Worm (Caenorhabditis elegans) whole organism, young adult: ENCODE measurements around the gene col-75.

Experiments
- B0019.2 ChIP-seq: fragments of 200-800 bp; sonication (Bioruptor generic); conservative IDR thresholded peaks from 2 replicates; pipeline ENCODE4 v1.3.6; 2022; ENCODE audit warnings: missing genetic modification reagents, missing genetic modification characterization, missing compliant biosample characterization
- B0035.1 ChIP-seq: sonication (generic microtip); optimal IDR thresholded peaks from 2 replicates; lab custom pipeline; 2016; ENCODE audit warnings: missing genetic modification characterization, mild to moderate bottlenecking, missing compliant biosample characterization, missing genotype, missing genetic modification reagents
- C06A6.2 ChIP-seq: fragments of 200-800 bp; sonication (Bioruptor generic); conservative IDR thresholded peaks from 2 replicates; pipeline ENCODE4 v1.3.6; 2022; ENCODE audit warnings: missing genetic modification characterization, missing compliant biosample characterization
- D2030.7 ChIP-seq: fragments of 200-800 bp; sonication (Bioruptor generic); IDR thresholded peaks from 2 replicates; pipeline ENCODE4 v1.3.6; 2022; ENCODE audit warnings: missing genetic modification reagents, missing genetic modification characterization, missing compliant biosample characterization
- F23B12.7 ChIP-seq: sonication (generic microtip); optimal IDR thresholded peaks from 2 replicates; lab custom pipeline; 2017; ENCODE audit warnings: missing genetic modification characterization, mild to moderate bottlenecking, missing compliant biosample characterization, antibody characterized with exemption, moderate library complexity; ENCODE audit not compliant: insufficient read depth
- F37B4.10 ChIP-seq: fragments of 200-800 bp; sonication (Bioruptor generic); IDR thresholded peaks from 2 replicates; pipeline ENCODE4 v1.3.6; 2022; ENCODE audit warnings: missing genetic modification characterization, missing compliant biosample characterization
- Y79H2A.3 ChIP-seq: fragments of 200-800 bp; sonication (Bioruptor generic); conservative IDR thresholded peaks from 2 replicates; pipeline ENCODE4 v1.3.6; 2022; ENCODE audit warnings: missing genetic modification reagents, missing genetic modification characterization, missing compliant biosample characterization
- ZK185.1 ChIP-seq: sonication (generic microtip); optimal IDR thresholded peaks from 2 replicates; lab custom pipeline; 2016; ENCODE audit warnings: mild to moderate bottlenecking, missing genetic modification characterization, missing compliant biosample characterization; ENCODE audit not compliant: poor library complexity, severe bottlenecking
- akir-1 ChIP-seq: fragments of 200-800 bp; sonication (Bioruptor generic); optimal IDR thresholded peaks from 2 replicates; lab custom pipeline; 2018; ENCODE audit warnings: mild to moderate bottlenecking, missing genetic modification characterization, moderate library complexity, missing compliant biosample characterization
- atf-7 ChIP-seq: sonication (generic microtip); optimal IDR thresholded peaks from 2 replicates; lab custom pipeline; 2017; ENCODE audit warnings: mild to moderate bottlenecking, missing genetic modification characterization, missing compliant biosample characterization
- attf-3 ChIP-seq: fragments of 200-800 bp; sonication (Bioruptor generic); conservative IDR thresholded peaks from 2 replicates; pipeline ENCODE4 v1.3.6; 2022; ENCODE audit warnings: missing genetic modification reagents, missing genetic modification characterization, missing compliant biosample characterization
- attf-5 ChIP-seq: fragments of 200-800 bp; sonication (Bioruptor generic); optimal IDR thresholded peaks from 2 replicates; lab custom pipeline; 2018; ENCODE audit warnings: mild to moderate bottlenecking, missing genetic modification characterization, missing compliant biosample characterization
- bed-1 ChIP-seq: fragments of 200-800 bp; sonication (Bioruptor generic); IDR thresholded peaks from 2 replicates; pipeline ENCODE4 v1.3.6; 2022; ENCODE audit warnings: missing genetic modification reagents, missing genetic modification characterization, missing compliant biosample characterization
- cebp-1 ChIP-seq, 2 experiments: fragments of 200-800 bp in 1 of 2; sonication (Bioruptor generic) in 1 of 2; sonication (generic microtip) in 1 of 2; IDR thresholded peaks in 1 of 2; optimal IDR thresholded peaks in 1 of 2; 2 replicates each; pipeline versions ENCODE4 v1.3.6 to Lab custom; 2017 to 2022; ENCODE audit warnings: missing compliant biosample characterization in 2 of 2, missing genetic modification characterization in 2 of 2, mild to moderate bottlenecking in 1 of 2, missing genetic modification reagents in 1 of 2, moderate library complexity in 1 of 2
- cebp-2 ChIP-seq: fragments of 200-800 bp; sonication (Bioruptor generic); IDR thresholded peaks from 2 replicates; pipeline ENCODE4 v1.3.6; 2022; ENCODE audit warnings: missing genetic modification characterization, missing compliant biosample characterization
- ceh-27 ChIP-seq: fragments of 200-800 bp; sonication (Bioruptor generic); optimal IDR thresholded peaks from 2 replicates; lab custom pipeline; 2018; ENCODE audit warnings: mild to moderate bottlenecking, missing genetic modification characterization, moderate library complexity, missing compliant biosample characterization
- ceh-40 ChIP-seq: fragments of 200-800 bp; sonication (Bioruptor generic); IDR thresholded peaks from 2 replicates; pipeline ENCODE4 v1.3.6; 2022; ENCODE audit warnings: missing genetic modification characterization, missing compliant biosample characterization
- ceh-58 ChIP-seq: fragments of 200-800 bp; sonication (Bioruptor generic); IDR thresholded peaks from 2 replicates; pipeline ENCODE4 v1.3.6; 2022; ENCODE audit warnings: missing genetic modification characterization, missing compliant biosample characterization
- ceh-79 ChIP-seq: sonication (generic microtip); optimal IDR thresholded peaks from 2 replicates; lab custom pipeline; 2017; ENCODE audit warnings: mild to moderate bottlenecking, missing genetic modification characterization, missing compliant biosample characterization
- dox-1 ChIP-seq: fragments of 200-800 bp; sonication (Bioruptor generic); IDR thresholded peaks from 2 replicates; pipeline ENCODE4 v1.3.6; 2022; ENCODE audit warnings: missing genetic modification reagents, missing genetic modification characterization, missing compliant biosample characterization
- efl-1 ChIP-seq: fragments of 150-350 bp; optimal IDR thresholded peaks from 2 replicates; lab custom pipeline; 2014; ENCODE audit warnings: missing biosample characterization, missing genetic modification reagents, missing genetic modification characterization
- egl-44 ChIP-seq: fragments of 200-800 bp; sonication (Bioruptor generic); IDR thresholded peaks from 2 replicates; pipeline ENCODE4 v1.3.6; 2022; ENCODE audit warnings: missing genetic modification reagents, missing genetic modification characterization, missing compliant biosample characterization
- ets-4 ChIP-seq: fragments of 200-800 bp; sonication (Bioruptor generic); optimal IDR thresholded peaks from 2 replicates; lab custom pipeline; 2018; ENCODE audit warnings: mild to moderate bottlenecking, missing genetic modification characterization, missing compliant biosample characterization
- fkh-3 ChIP-seq: sonication (generic microtip); optimal IDR thresholded peaks from 2 replicates; lab custom pipeline; 2016; ENCODE audit warnings: mild to moderate bottlenecking, missing genetic modification characterization, missing compliant biosample characterization
- hlh-12 ChIP-seq: sonication (generic microtip); optimal IDR thresholded peaks from 2 replicates; lab custom pipeline; 2016; ENCODE audit warnings: missing genetic modification characterization, missing compliant biosample characterization
- hmg-1.2 ChIP-seq: fragments of 200-800 bp; sonication (Bioruptor generic); IDR thresholded peaks from 2 replicates; pipeline ENCODE4 v1.3.6; 2022; ENCODE audit warnings: missing genetic modification reagents, missing genetic modification characterization, missing compliant biosample characterization
- hrde-1 ChIP-seq: sonication (generic microtip); optimal IDR thresholded peaks from 2 replicates; lab custom pipeline; 2016; ENCODE audit warnings: missing genetic modification characterization, mild to moderate bottlenecking, missing compliant biosample characterization, moderate library complexity, missing genotype, missing genetic modification reagents, borderline replicate concordance
- lag-1 ChIP-seq: fragments of 200-800 bp; sonication (Bioruptor generic); IDR thresholded peaks from 2 replicates; pipeline ENCODE4 v1.3.6; 2022; ENCODE audit warnings: missing genetic modification reagents, missing genetic modification characterization, missing compliant biosample characterization
- lin-26 ChIP-seq: fragments of 200-800 bp; sonication (Bioruptor generic); IDR thresholded peaks from 2 replicates; pipeline ENCODE4 v1.3.6; 2022; ENCODE audit warnings: missing genetic modification reagents, missing genetic modification characterization, missing compliant biosample characterization
- lin-35 ChIP-seq, 3 experiments: fragments of 150-350 bp in 2 of 3; sonication (generic microtip) in 1 of 3; optimal IDR thresholded peaks; 2 replicates each; lab custom pipeline; 2014 to 2018; ENCODE audit warnings: missing biosample characterization in 3 of 3, missing genetic modification characterization in 3 of 3, missing genetic modification reagents in 3 of 3
- lin-54 ChIP-seq: fragments of 200-800 bp; sonication (Bioruptor generic); optimal IDR thresholded peaks from 2 replicates; lab custom pipeline; 2018; ENCODE audit warnings: mild to moderate bottlenecking, missing genetic modification characterization, missing compliant biosample characterization
- lir-1 ChIP-seq: fragments of 200-800 bp; sonication (Bioruptor generic); conservative IDR thresholded peaks from 2 replicates; pipeline ENCODE4 v1.3.6; 2022; ENCODE audit warnings: missing genetic modification reagents, missing genetic modification characterization, missing compliant biosample characterization
- nfya-1 ChIP-seq: sonication (generic microtip); optimal IDR thresholded peaks from 2 replicates; lab custom pipeline; 2017; ENCODE audit warnings: antibody characterized with exemption, missing compliant biosample characterization, missing genetic modification characterization, borderline replicate concordance; ENCODE audit not compliant: insufficient read depth
- nfyb-1 ChIP-seq: fragments of 200-800 bp; sonication (Bioruptor generic); IDR thresholded peaks from 2 replicates; pipeline ENCODE4 v1.3.6; 2022; ENCODE audit warnings: missing genetic modification reagents, missing genetic modification characterization, missing compliant biosample characterization
- nhr-120 ChIP-seq: fragments of 200-800 bp; sonication (Bioruptor generic); IDR thresholded peaks from 2 replicates; pipeline ENCODE4 v1.3.6; 2022; ENCODE audit warnings: missing genetic modification characterization, missing compliant biosample characterization
- nhr-80 ChIP-seq: sonication (generic microtip); optimal IDR thresholded peaks from 2 replicates; lab custom pipeline; 2016; ENCODE audit warnings: missing genetic modification characterization, missing compliant biosample characterization
- pbrm-1 ChIP-seq: fragments of 200-800 bp; sonication (Bioruptor generic); IDR thresholded peaks from 2 replicates; pipeline ENCODE4 v1.3.6; 2022; ENCODE audit warnings: missing genetic modification reagents, missing genetic modification characterization, missing compliant biosample characterization
- rcor-1 ChIP-seq: fragments of 200-800 bp; sonication (Bioruptor generic); IDR thresholded peaks from 2 replicates; pipeline ENCODE4 v1.3.6; 2022; ENCODE audit warnings: missing genetic modification reagents, missing genetic modification characterization, missing compliant biosample characterization
- repo-1 ChIP-seq: sonication (generic microtip); optimal IDR thresholded peaks from 2 replicates; lab custom pipeline; 2017; ENCODE audit warnings: mild to moderate bottlenecking, missing genetic modification characterization, missing compliant biosample characterization
- sea-2 ChIP-seq: fragments of 200-800 bp; sonication (Bioruptor generic); IDR thresholded peaks from 2 replicates; pipeline ENCODE4 v1.3.6; 2022; ENCODE audit warnings: missing genetic modification characterization, missing compliant biosample characterization
- somi-1 ChIP-seq: fragments of 200-800 bp; sonication (Bioruptor generic); optimal IDR thresholded peaks from 2 replicates; lab custom pipeline; 2018; ENCODE audit warnings: mild to moderate bottlenecking, missing genetic modification characterization, missing compliant biosample characterization
- sptf-2 ChIP-seq: fragments of 200-800 bp; sonication (Bioruptor generic); optimal IDR thresholded peaks from 2 replicates; lab custom pipeline; 2018; ENCODE audit warnings: mild to moderate bottlenecking, missing genetic modification characterization, missing compliant biosample characterization
- xnd-1 ChIP-seq: sonication (generic microtip); optimal IDR thresholded peaks from 2 replicates; lab custom pipeline; 2016; ENCODE audit warnings: missing genotype, missing genetic modification reagents, missing genetic modification characterization, missing compliant biosample characterization
- zim-3 ChIP-seq: sonication (generic microtip); optimal IDR thresholded peaks from 2 replicates; lab custom pipeline; 2017; ENCODE audit warnings: mild to moderate bottlenecking, missing genetic modification characterization, moderate library complexity, missing compliant biosample characterization
- ztf-18 ChIP-seq: sonication (generic microtip); optimal IDR thresholded peaks from 2 replicates; lab custom pipeline; 2016; ENCODE audit warnings: missing genotype, mild to moderate bottlenecking, missing genetic modification characterization, missing compliant biosample characterization
- ztf-22 ChIP-seq: fragments of 200-800 bp; sonication (Bioruptor generic); optimal IDR thresholded peaks from 2 replicates; lab custom pipeline; 2018; ENCODE audit warnings: mild to moderate bottlenecking, missing genetic modification characterization, moderate library complexity, missing compliant biosample characterization

col-75 gene

DNA sequence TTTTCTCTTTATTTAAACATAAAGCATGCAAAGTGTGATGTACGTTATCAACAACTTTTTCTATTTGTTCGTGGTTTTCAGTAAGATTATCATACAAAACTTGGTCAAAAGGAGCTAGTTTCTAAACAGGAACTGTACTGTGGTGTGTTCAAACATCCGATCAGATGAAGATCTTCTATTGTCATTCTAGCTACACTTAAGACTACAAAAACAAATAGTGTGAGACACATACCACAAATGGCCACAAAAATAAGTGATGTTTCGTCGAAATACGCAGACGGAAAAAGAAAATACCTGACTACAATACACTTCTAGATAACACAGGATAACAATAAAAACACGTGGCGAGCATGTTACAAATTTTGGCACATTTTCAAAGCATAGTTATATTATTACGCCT lies 22.6 kb downstream of the col-75 start:
- TF ChIP-seq nhr-80 (peak; percentile 58), Y79H2A.3 (GFP tag; lab: Robert Waterston, UW) (no peak), lin-26 (GFP tag; lab: Robert Waterston, UW) (no peak)

DNA sequence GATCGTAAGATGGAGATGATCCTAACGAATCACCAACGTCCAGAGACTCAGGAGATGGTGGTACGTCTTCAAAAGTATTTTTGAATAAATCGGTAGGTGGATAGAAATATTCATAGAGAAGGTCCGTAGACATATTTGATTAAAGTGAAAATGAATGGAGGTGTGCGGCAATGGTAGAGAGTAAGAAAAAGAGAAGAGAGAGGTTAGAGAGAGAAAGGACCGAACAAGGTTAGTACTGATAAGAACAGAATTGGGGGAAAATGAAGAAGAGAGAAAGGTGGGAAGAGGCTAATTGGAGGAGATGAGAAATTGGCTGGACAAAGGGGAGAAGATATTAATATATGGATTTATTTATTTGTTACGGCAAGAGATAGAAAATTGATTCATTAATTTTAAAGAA lies 23.6 kb downstream of the col-75 start, which contains the start of gene nhr-22:
TSS of gene nhr-22 (minus strand) at position 137 of the 400 bp plus-strand sequence.
- no peak for TF ChIP-seq hrde-1 (tag; lab: Kevin White, UChicago)
- TF ChIP-seq ceh-79 (tag; lab: Kevin White, UChicago): no peak
- TF ChIP-seq sptf-2: no peak
- no peak for TF ChIP-seq xnd-1 (tag; lab: Kevin White, UChicago)
- TF ChIP-seq nfya-1: no peak
- no peak for TF ChIP-seq atf-7
- no peak for TF ChIP-seq akir-1 (GFP tag; lab: Kevin White, UChicago)
- TF ChIP-seq F37B4.10 (GFP tag; lab: Robert Waterston, UW): no peak
- TF ChIP-seq cebp-2 (GFP tag; lab: Robert Waterston, UW): no peak
- no peak for TF ChIP-seq lin-54 (GFP tag; lab: Kevin White, UChicago)
- no peak for TF ChIP-seq lin-35 (GFP tag; optimal IDR thresholded peaks at IDR 0.05; lab: Kevin White, UChicago)
- no peak for TF ChIP-seq nfyb-1 (GFP tag; lab: Robert Waterston, UW)
- TF ChIP-seq cebp-1 (GFP tag; IDR thresholded peaks at IDR 0.05; lab: Robert Waterston, UW): no peak
- TF ChIP-seq cebp-1 (tag; optimal IDR thresholded peaks at IDR 0.05; lab: Kevin White, UChicago): no peak
- no peak for TF ChIP-seq ceh-27
- TF ChIP-seq egl-44 (GFP tag; lab: Robert Waterston, UW): no peak
- TF ChIP-seq repo-1 (tag; lab: Kevin White, UChicago): no peak
- TF ChIP-seq F23B12.7: no peak
- no peak for TF ChIP-seq ZK185.1 (tag; lab: Kevin White, UChicago)

DNA sequence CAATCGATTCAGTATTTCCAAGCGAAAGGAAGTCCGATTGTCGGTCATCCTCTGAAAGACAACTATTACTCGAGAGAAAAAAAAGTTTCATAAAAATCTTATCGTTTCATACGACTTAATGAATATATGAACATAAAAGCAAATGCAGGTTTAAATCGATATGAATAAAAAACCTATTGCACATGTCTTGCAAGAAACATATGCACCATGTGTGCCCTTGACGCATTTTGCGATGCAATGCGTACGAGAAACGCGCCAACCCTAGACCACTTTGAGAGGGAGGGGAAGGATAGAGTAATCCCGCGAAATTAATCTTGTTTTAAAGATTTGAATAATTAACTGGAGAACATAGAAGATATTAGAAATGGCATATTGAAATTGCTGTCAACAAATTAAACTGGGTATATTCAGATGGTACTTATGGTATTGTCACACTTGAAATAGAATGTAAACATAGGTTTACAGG lies 27.3 kb downstream of the col-75 start, which contains the start of gene atg-16.2:
TSS of gene atg-16.2 (minus strand) at position 51 of the 466 bp plus-strand sequence.
- TF ChIP-seq ceh-40 (GFP tag; lab: Robert Waterston, UW) (no peak), fkh-3 (no peak), hmg-1.2 (GFP tag; lab: Robert Waterston, UW) (peak; percentile 19; the same call in 1 of the 2 replicates), ceh-58 (GFP tag; lab: Robert Waterston, UW) (no peak), lir-1 (GFP tag; lab: Robert Waterston, UW) (no peak), C06A6.2 (no peak), attf-5 (peak; percentile 69), zim-3 (tag; lab: Kevin White, UChicago) (no peak), ets-4 (GFP tag; lab: Kevin White, UChicago) (no peak), D2030.7 (GFP tag; lab: Robert Waterston, UW) (no peak), ztf-18 (tag; lab: Kevin White, UChicago) (peak; percentile 90), B0035.1 (tag; lab: Kevin White, UChicago) (no peak), bed-1 (GFP tag; lab: Robert Waterston, UW) (no peak), dox-1 (GFP tag; lab: Robert Waterston, UW) (0 out of 2 replicates have a peak, but pooled peaks have one; percentile 50), attf-3 (GFP tag; lab: Robert Waterston, UW) (no peak), hlh-12 (no peak), pbrm-1 (GFP tag; lab: Robert Waterston, UW) (no peak), somi-1 (GFP tag; lab: Kevin White, UChicago) (no peak), nhr-80 (peak; percentile 74), nhr-120 (GFP tag; lab: Robert Waterston, UW) (no peak), ztf-22 (GFP tag; lab: Kevin White, UChicago) (no peak), lag-1 (GFP tag; lab: Robert Waterston, UW) (no peak), lin-35 (GFP tag; optimal IDR thresholded peaks at IDR 0.05; lab: Kevin White, UChicago) (peak in 1 of 3 experiments; percentile 31), efl-1 (GFP tag; lab: Kevin White, UChicago) (peak; percentile 32), rcor-1 (GFP tag; lab: Robert Waterston, UW) (0 out of 2 replicates have a peak, but pooled peaks have one; percentile 23), B0019.2 (GFP tag; lab: Robert Waterston, UW) (no peak), sea-2 (GFP tag; lab: Robert Waterston, UW) (no peak)
